Worm (Caenorhabditis elegans): ENCODE measurements around the gene fkh-9.

ce11 chrX:3858355-3858754 is 31.6 kb upstream of the fkh-9 start:
- TF ChIP-seq him-1 (tag; optimal IDR thresholded peaks at IDR 0.05) (no peak), dao-5 (tag; optimal IDR thresholded peaks at IDR 0.05) (no peak)

Data from whole organism, L4/young adult.